Fruit fly (Drosophila melanogaster) whole organism, embryonic: ENCODE results near the gene CG6163.
A peak's percentile ranks its signal among the peaks of the same experiment; 100 is the strongest.

Experiments used
- ATbp ChIP-seq: fragments of 200-800 bp; sonication (Bioruptor generic); optimal IDR thresholded peaks from 2 replicates; lab custom pipeline; 2017; ENCODE audit warnings: missing biosample characterization, mild to moderate bottlenecking, missing genetic modification characterization, missing genetic modification reagents
- CG10543 ChIP-seq: fragments of 200-800 bp; sonication (Bioruptor generic); optimal IDR thresholded peaks from 3 replicates; lab custom pipeline; 2017; ENCODE audit warnings: missing biosample characterization, mild to moderate bottlenecking, missing genetic modification characterization, moderate library complexity
- CG10654 ChIP-seq: fragments of 200-800 bp; sonication (Bioruptor generic); optimal IDR thresholded peaks from 2 replicates; lab custom pipeline; 2016; ENCODE audit warnings: missing biosample characterization, missing genetic modification characterization
- CG11504 ChIP-seq: fragments of 200-800 bp; sonication (Bioruptor generic); optimal IDR thresholded peaks from 3 replicates; lab custom pipeline; 2019; ENCODE audit warnings: missing biosample characterization, mild to moderate bottlenecking, missing genetic modification characterization, moderate library complexity
- CG12391 ChIP-seq: fragments of 200-800 bp; sonication (Bioruptor generic); optimal IDR thresholded peaks from 3 replicates; lab custom pipeline; 2018; ENCODE audit warnings: missing biosample characterization, mild to moderate bottlenecking, missing genetic modification characterization, moderate library complexity
- CG14050 ChIP-seq: fragments of 200-800 bp; sonication (Bioruptor generic); IDR thresholded peaks from 3 replicates; pipeline ENCODE4 v1.3.6; 2022; ENCODE audit warnings: missing biosample characterization, missing genetic modification characterization
- CG14667 ChIP-seq: fragments of 200-800 bp; sonication (Bioruptor generic); IDR thresholded peaks from 2 replicates; pipeline ENCODE4 v1.3.6; 2022; ENCODE audit warnings: missing biosample characterization, missing genetic modification characterization
- CG15601 ChIP-seq: fragments of 200-800 bp; sonication (Bioruptor generic); optimal IDR thresholded peaks from 3 replicates; lab custom pipeline; 2019; ENCODE audit warnings: missing biosample characterization, mild to moderate bottlenecking, missing genetic modification characterization, moderate library complexity
- CG1603 ChIP-seq: fragments of 200-800 bp; sonication (Bioruptor generic); optimal IDR thresholded peaks from 2 replicates; lab custom pipeline; 2019; ENCODE audit warnings: missing biosample characterization, mild to moderate bottlenecking, missing genetic modification characterization, moderate library complexity
- CG18011 ChIP-seq: fragments of 200-800 bp; sonication (Bioruptor generic); optimal IDR thresholded peaks from 2 replicates; lab custom pipeline; 2017; ENCODE audit warnings: missing biosample characterization, missing genetic modification characterization, mild to moderate bottlenecking, moderate library complexity, missing genotype
- CG18476 ChIP-seq: fragments of 200-800 bp; sonication (Bioruptor generic); optimal IDR thresholded peaks from 2 replicates; lab custom pipeline; 2016; ENCODE audit warnings: missing biosample characterization, mild to moderate bottlenecking, missing genetic modification characterization
- CG2199 ChIP-seq: fragments of 200-800 bp; sonication (Bioruptor generic); IDR thresholded peaks from 3 replicates; pipeline ENCODE4 v1.3.6; 2022; ENCODE audit warnings: missing biosample characterization, missing genetic modification characterization
- CG33213 ChIP-seq: fragments of 200-800 bp; sonication (Bioruptor generic); optimal IDR thresholded peaks from 3 replicates; lab custom pipeline; 2016; ENCODE audit warnings: missing biosample characterization, missing genetic modification characterization
- CG34422 ChIP-seq: fragments of 200-800 bp; sonication (Bioruptor generic); IDR thresholded peaks from 3 replicates; pipeline ENCODE4 v1.3.6; 2022; ENCODE audit warnings: missing biosample characterization, missing genetic modification characterization
- CG3726 ChIP-seq: fragments of 200-800 bp; sonication (Bioruptor generic); IDR thresholded peaks from 3 replicates; pipeline ENCODE4, ENCODE4 v1.3.6; 2022; ENCODE audit warnings: missing biosample characterization, missing genetic modification characterization
- CG4328 ChIP-seq: fragments of 200-800 bp; sonication (Bioruptor generic); optimal IDR thresholded peaks from 3 replicates; lab custom pipeline; 2017; ENCODE audit warnings: missing biosample characterization, missing genetic modification reagents, missing genetic modification characterization
- CG4360 ChIP-seq: fragments of 200-800 bp; sonication (Bioruptor generic); IDR thresholded peaks from 2 replicates; pipeline ENCODE4 v1.3.6; 2022; ENCODE audit warnings: missing biosample characterization, missing genetic modification characterization
- CG4707 ChIP-seq: fragments of 200-800 bp; sonication (Bioruptor generic); optimal IDR thresholded peaks from 2 replicates; lab custom pipeline; 2018; ENCODE audit warnings: missing biosample characterization, mild to moderate bottlenecking, missing genetic modification characterization, moderate library complexity
- CG5180 ChIP-seq: fragments of 200-800 bp; sonication (Bioruptor generic); optimal IDR thresholded peaks from 3 replicates; lab custom pipeline; 2017; ENCODE audit warnings: missing biosample characterization, missing genetic modification characterization, mild to moderate bottlenecking, moderate library complexity, missing genetic modification reagents
- CG6854 ChIP-seq: fragments of 200-800 bp; sonication (Bioruptor generic); optimal IDR thresholded peaks from 3 replicates; lab custom pipeline; 2017; ENCODE audit warnings: missing biosample characterization, mild to moderate bottlenecking, missing genetic modification characterization
- CG7745 ChIP-seq: fragments of 200-800 bp; sonication (Bioruptor generic); optimal IDR thresholded peaks from 2 replicates; lab custom pipeline; 2018; ENCODE audit warnings: missing biosample characterization, mild to moderate bottlenecking, missing genetic modification characterization, moderate library complexity
- CG7839 ChIP-seq: fragments of 200-800 bp; sonication (Bioruptor generic); optimal IDR thresholded peaks from 3 replicates; lab custom pipeline; 2018; ENCODE audit warnings: missing biosample characterization, mild to moderate bottlenecking, missing genetic modification characterization, moderate library complexity
- CG9215 ChIP-seq: fragments of 200-800 bp; sonication (Bioruptor generic); IDR thresholded peaks from 2 replicates; pipeline ENCODE4 v1.3.6; 2022; ENCODE audit warnings: missing biosample characterization, missing genetic modification characterization
- Dbx ChIP-seq: fragments of 200-800 bp; sonication (Bioruptor generic); IDR thresholded peaks from 3 replicates; pipeline ENCODE4 v1.3.6; 2022; ENCODE audit warnings: missing biosample characterization, missing genetic modification characterization
- Dip3 ChIP-seq: fragments of 200-800 bp; sonication (Bioruptor generic); optimal IDR thresholded peaks from 3 replicates; lab custom pipeline; 2016; ENCODE audit warnings: missing biosample characterization, missing genetic modification characterization
- Dp ChIP-seq: fragments of 200-800 bp; sonication (Bioruptor generic); optimal IDR thresholded peaks from 2 replicates; lab custom pipeline; 2018; ENCODE audit warnings: missing biosample characterization, mild to moderate bottlenecking, missing genetic modification characterization, moderate library complexity
- Fer2 ChIP-seq: fragments of 200-800 bp; sonication (Bioruptor generic); optimal IDR thresholded peaks from 2 replicates; lab custom pipeline; 2018; ENCODE audit warnings: missing biosample characterization, mild to moderate bottlenecking, missing genetic modification characterization, moderate library complexity
- Hey ChIP-seq: fragments of 200-800 bp; sonication (Bioruptor generic); optimal IDR thresholded peaks from 3 replicates; lab custom pipeline; 2018; ENCODE audit warnings: missing biosample characterization, mild to moderate bottlenecking, missing genetic modification characterization
- Hmr ChIP-seq: fragments of 200-800 bp; sonication (Bioruptor generic); optimal IDR thresholded peaks from 3 replicates; lab custom pipeline; 2017; ENCODE audit warnings: mild to moderate bottlenecking, missing biosample characterization, missing genetic modification reagents, missing genetic modification characterization
- Hmx ChIP-seq: fragments of 200-800 bp; sonication (Bioruptor generic); optimal IDR thresholded peaks from 2 replicates; lab custom pipeline; 2016; ENCODE audit warnings: missing biosample characterization, missing genetic modification characterization
- NC2α ChIP-seq: fragments of 200-800 bp; sonication (Bioruptor generic); optimal IDR thresholded peaks from 2 replicates; lab custom pipeline; 2016; ENCODE audit warnings: missing biosample characterization, missing genetic modification characterization
- Nf-YA ChIP-seq: fragments of 200-800 bp; sonication (Bioruptor generic); IDR thresholded peaks from 2 replicates; pipeline ENCODE4 v1.3.6; 2022; ENCODE audit warnings: missing biosample characterization, missing genetic modification characterization
- NfI ChIP-seq: fragments of 200-800 bp; sonication (Bioruptor generic); optimal IDR thresholded peaks from 3 replicates; lab custom pipeline; 2018; ENCODE audit warnings: missing biosample characterization, mild to moderate bottlenecking, missing genetic modification characterization, moderate library complexity
- Opbp ChIP-seq: fragments of 200-800 bp; sonication (Bioruptor generic); IDR thresholded peaks from 3 replicates; pipeline ENCODE4 v1.3.6; 2022; ENCODE audit warnings: missing biosample characterization, missing genetic modification characterization; ENCODE audit not compliant: partially characterized antibody
- Sin3A ChIP-seq: fragments of >200 bp; optimal IDR thresholded peaks from 2 replicates; lab custom pipeline; 2018
- Tbp ChIP-seq: fragments of >200 bp; optimal IDR thresholded peaks from 2 replicates; lab custom pipeline; 2018; ENCODE audit warnings: missing biosample characterization, missing genetic modification characterization
- aop ChIP-seq: fragments of 200-800 bp; sonication (Bioruptor generic); IDR thresholded peaks from 2 replicates; pipeline ENCODE4 v1.3.6; 2022; ENCODE audit warnings: missing biosample characterization, missing genetic modification characterization
- ase ChIP-seq: fragments of 200-800 bp; sonication (Bioruptor generic); IDR thresholded peaks from 3 replicates; pipeline ENCODE4 v1.3.6; 2022; ENCODE audit warnings: missing biosample characterization, missing genetic modification characterization
- bigmax ChIP-seq: fragments of 200-800 bp; sonication (Bioruptor generic); optimal IDR thresholded peaks from 2 replicates; lab custom pipeline; 2018; ENCODE audit warnings: missing biosample characterization, mild to moderate bottlenecking, missing genetic modification characterization
- corto ChIP-seq: fragments of 200-800 bp; sonication (Bioruptor generic); optimal IDR thresholded peaks from 2 replicates; lab custom pipeline; 2016; ENCODE audit warnings: missing biosample characterization, mild to moderate bottlenecking, missing genetic modification characterization, moderate library complexity
- fd64A ChIP-seq: fragments of 200-800 bp; sonication (Bioruptor generic); optimal IDR thresholded peaks from 3 replicates; lab custom pipeline; 2018; ENCODE audit warnings: missing biosample characterization, mild to moderate bottlenecking, missing genetic modification characterization
- ftz-f1 ChIP-seq: fragments of 200-800 bp; sonication (Bioruptor generic); optimal IDR thresholded peaks from 2 replicates; lab custom pipeline; 2016; ENCODE audit warnings: missing biosample characterization, missing genetic modification characterization
- gsb ChIP-seq: fragments of 200-800 bp; sonication (Bioruptor generic); IDR thresholded peaks from 2 replicates; pipeline ENCODE4 v1.3.6; 2022; ENCODE audit warnings: missing biosample characterization, missing genetic modification characterization
- nerfin-1 ChIP-seq: fragments of 200-800 bp; sonication (Bioruptor generic); optimal IDR thresholded peaks from 3 replicates; lab custom pipeline; 2019; ENCODE audit warnings: missing biosample characterization, mild to moderate bottlenecking, missing genetic modification characterization, moderate library complexity
- nmo ChIP-seq: fragments of 200-800 bp; sonication (Bioruptor generic); optimal IDR thresholded peaks from 2 replicates; lab custom pipeline; 2018; ENCODE audit warnings: missing biosample characterization, mild to moderate bottlenecking, missing genetic modification characterization, moderate library complexity
- pho ChIP-seq: fragments of 200-800 bp; sonication (Bioruptor generic); optimal IDR thresholded peaks from 2 replicates; lab custom pipeline; 2016; ENCODE audit warnings: missing biosample characterization, missing genetic modification characterization
- prd ChIP-seq, 3 experiments: fragments of >200 bp in 2 of 3; fragments of 200-800 bp in 1 of 3; sonication (Bioruptor generic) in 1 of 3; optimal IDR thresholded peaks in 2 of 3; IDR thresholded peaks in 1 of 3; 2 replicates in 2 of 3; 3 replicates in 1 of 3; pipeline versions ENCODE4 v1.3.6 to Lab custom; 2017 to 2022; ENCODE audit warnings: missing biosample characterization in 1 of 3, missing genetic modification characterization in 1 of 3
- shn ChIP-seq: fragments of 200-800 bp; sonication (Bioruptor generic); optimal IDR thresholded peaks from 3 replicates; lab custom pipeline; 2016; ENCODE audit warnings: missing biosample characterization, missing genetic modification characterization
- stwl ChIP-seq: fragments of 200-800 bp; sonication (Bioruptor generic); optimal IDR thresholded peaks from 3 replicates; lab custom pipeline; 2018; ENCODE audit warnings: missing biosample characterization, mild to moderate bottlenecking, missing genetic modification characterization, moderate library complexity
- trh ChIP-seq: fragments of 200-800 bp; sonication (Bioruptor generic); optimal IDR thresholded peaks from 2 replicates; lab custom pipeline; 2016; ENCODE audit warnings: missing biosample characterization, missing genetic modification characterization
- zen ChIP-seq: fragments of 200-800 bp; sonication (Bioruptor generic); optimal IDR thresholded peaks from 3 replicates; lab custom pipeline; 2018; ENCODE audit warnings: missing biosample characterization, mild to moderate bottlenecking, missing genetic modification characterization, moderate library complexity

Gene CG6163

DNA sequence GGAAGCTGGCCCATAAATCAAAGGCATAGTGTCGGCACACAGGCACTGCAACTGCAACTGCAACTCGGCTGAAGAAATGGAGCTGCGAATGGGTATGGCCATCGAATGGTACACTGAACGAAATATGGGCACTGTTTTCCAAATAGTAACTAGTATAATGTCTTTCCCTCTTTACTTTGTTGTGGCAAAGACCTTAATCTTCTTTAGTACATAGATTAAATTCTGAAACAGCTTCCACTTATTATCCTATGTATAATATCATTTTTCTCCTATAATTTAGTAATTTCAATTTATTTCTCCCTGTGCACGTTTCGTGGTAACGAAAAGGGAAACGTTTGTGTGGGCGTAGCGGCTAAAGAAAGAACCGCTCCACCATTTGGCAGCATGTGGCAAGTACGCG, 10.6 kb upstream of the CG6163 start (continued):
- peak; percentile 57 for TF ChIP-seq CG18476 (GFP tag; lab: Kevin White, UChicago)
- TF ChIP-seq ftz-f1 (GFP tag; lab: Kevin White, UChicago): no peak
- TF ChIP-seq CG10543 (GFP tag; lab: Kevin White, UChicago): no peak
- no peak for TF ChIP-seq bigmax (GFP tag; lab: Kevin White, UChicago)
- peak; percentile 81 for TF ChIP-seq CG11504
- peak; percentile 86 for TF ChIP-seq CG15601
- TF ChIP-seq Opbp (GFP tag; lab: Robert Waterston, UW): no peak
- no peak for TF ChIP-seq CG7745
- TF ChIP-seq fd64A: peak; percentile 45
- TF ChIP-seq CG5180: peak; percentile 74
- TF ChIP-seq Tbp: no peak
- no peak for TF ChIP-seq Dip3 (GFP tag; lab: Kevin White, UChicago)
- no peak for TF ChIP-seq corto (GFP tag; lab: Kevin White, UChicago)
- no peak for TF ChIP-seq pho (GFP tag; lab: Kevin White, UChicago)
- peak; percentile 47 for TF ChIP-seq CG1603
- no peak for TF ChIP-seq aop (GFP tag; lab: Robert Waterston, UW)
- no peak for TF ChIP-seq Hmx (GFP tag; lab: Kevin White, UChicago)
- TF ChIP-seq CG33213 (GFP tag; lab: Kevin White, UChicago): no peak
- peak; percentile 29 for TF ChIP-seq CG4707 (GFP tag; lab: Kevin White, UChicago)
- TF ChIP-seq CG3726 (GFP tag; lab: Robert Waterston, UW): no peak; the same call in 2 of the 3 replicates
- no peak for TF ChIP-seq CG18011 (GFP tag; lab: Kevin White, UChicago)
- no peak for TF ChIP-seq Dp
- TF ChIP-seq zen: peak; percentile 22
- no peak for TF ChIP-seq Dbx (GFP tag; lab: Robert Waterston, UW)
- peak; percentile 73 for TF ChIP-seq ATbp
- no peak for TF ChIP-seq Sin3A (lab: Kevin White, UChicago)
- peak; percentile 44; the same call in 1 of the 3 replicates for TF ChIP-seq CG14050 (GFP tag; lab: Robert Waterston, UW)
- no peak for TF ChIP-seq CG6854 (GFP tag; lab: Kevin White, UChicago)
- TF ChIP-seq Fer2 (tag; lab: Kevin White, UChicago): no peak
- TF ChIP-seq CG9215 (GFP tag; lab: Robert Waterston, UW): no peak
- peak; percentile 70 for TF ChIP-seq CG7839
- TF ChIP-seq CG10654 (GFP tag; lab: Kevin White, UChicago): peak; percentile 62
- no peak for TF ChIP-seq gsb
- no peak for TF ChIP-seq CG14667 (GFP tag; lab: Robert Waterston, UW)
- peak; percentile 81 for TF ChIP-seq CG12391 (tag; lab: Kevin White, UChicago)
- peak; percentile 19 for TF ChIP-seq CG4328 (GFP tag; lab: Kevin White, UChicago)
- TF ChIP-seq NC2α (GFP tag; lab: Kevin White, UChicago): no peak
- peak; percentile 46 for TF ChIP-seq CG4360
- TF ChIP-seq NfI (GFP tag; lab: Kevin White, UChicago): no peak
- TF ChIP-seq CG34422 (GFP tag; lab: Robert Waterston, UW): peak; percentile 54; the same call in 1 of the 3 replicates
- TF ChIP-seq shn (GFP tag; lab: Kevin White, UChicago): no peak
- no peak for TF ChIP-seq trh (GFP tag; lab: Kevin White, UChicago)
- peak; percentile 86 for TF ChIP-seq nmo (GFP tag; lab: Kevin White, UChicago)
- peak; percentile 21 for TF ChIP-seq stwl (tag; lab: Kevin White, UChicago)
- no peak for TF ChIP-seq Hmr (GFP tag; lab: Kevin White, UChicago)
- TF ChIP-seq prd (optimal IDR thresholded peaks at IDR 0.05; lab: Kevin White, UChicago): no peak
- TF ChIP-seq prd (GFP tag; IDR thresholded peaks at IDR 0.05; lab: Robert Waterston, UW): peak; percentile 68; the same call in 2 of the 3 replicates
- TF ChIP-seq Hey: no peak
- peak; percentile 44 for TF ChIP-seq nerfin-1 (tag; lab: Kevin White, UChicago)
- no peak for TF ChIP-seq ase (GFP tag; lab: Robert Waterston, UW)
- no peak for TF ChIP-seq Nf-YA (GFP tag; lab: Robert Waterston, UW)
- peak; percentile 7; the same call in 2 of the 3 replicates for TF ChIP-seq CG2199 (GFP tag; lab: Robert Waterston, UW)
